Worm (Caenorhabditis elegans) whole organism, L4 larva: ENCODE results near the gene C09H10.9.

Experiments
- R02D3.7 ChIP-seq: fragments of 150-350 bp; sonication (generic microtip); optimal IDR thresholded peaks from 3 replicates; lab custom pipeline; 2014; ENCODE audit warnings: missing biosample characterization, missing genetic modification characterization
- lsy-2 ChIP-seq, 2 experiments: fragments of 150-350 bp in 1 of 2; sonication (generic microtip) in 1 of 2; optimal IDR thresholded peaks; 2 replicates each; lab custom pipeline; 2014 to 2017; ENCODE audit warnings: missing biosample characterization in 2 of 2, missing genetic modification characterization in 2 of 2
- nhr-77 ChIP-seq: fragments of 150-350 bp; optimal IDR thresholded peaks from 2 replicates; lab custom pipeline; 2014; ENCODE audit warnings: missing biosample characterization, missing genetic modification characterization

DNA sequence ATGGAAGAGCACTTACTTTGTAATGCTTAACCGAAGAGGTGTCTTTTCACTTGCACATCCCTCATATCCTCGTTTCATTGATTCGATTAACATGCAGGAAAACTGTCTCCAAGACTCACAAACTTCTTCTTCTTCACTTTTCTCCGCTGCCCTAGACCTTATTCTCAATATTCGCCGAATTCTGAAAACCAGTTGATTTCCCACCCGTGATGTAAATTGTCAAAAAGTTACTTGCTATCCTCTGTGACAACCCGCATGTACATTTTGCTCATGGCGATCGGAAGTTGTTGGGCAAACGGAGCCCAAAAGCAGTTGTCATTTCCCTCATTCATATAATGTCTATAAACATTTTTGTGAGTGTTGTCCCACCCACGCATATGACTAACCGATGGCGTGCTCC, 6.2 kb downstream of the C09H10.9 start:
- TF ChIP-seq lsy-2 (tag; optimal IDR thresholded peaks at IDR 0.05; lab: Kevin White, UChicago) (no peak), R02D3.7 (tag; lab: Kevin White, UChicago) (no peak), nhr-77 (tag; lab: Kevin White, UChicago) (no peak)
